Worm (Caenorhabditis elegans): ENCODE measurements around the gene clec-252.

- no peak for TF ChIP-seq aly-2 (tag; optimal IDR thresholded peaks at IDR 0.05)
- no peak for TF ChIP-seq lsy-2 (tag; optimal IDR thresholded peaks at IDR 0.05)
- no peak for TF ChIP-seq skn-1 (tag; optimal IDR thresholded peaks at IDR 0.05)
Measured at ce11 chrV:18705319-18706062, 43.1 kb downstream of the clec-252 start.
